Worm (Caenorhabditis elegans) whole organism, L4/young adult: ENCODE results near the gene pen-2.

Experiments used
- W03F9.2 ChIP-seq: fragments of 150-350 bp; optimal IDR thresholded peaks from 2 replicates; lab custom pipeline; 2014; ENCODE audit warnings: missing biosample characterization, missing genetic modification characterization
- dao-5 ChIP-seq: sonication (generic microtip); optimal IDR thresholded peaks from 2 replicates; lab custom pipeline; 2016; ENCODE audit warnings: missing genotype, missing genetic modification characterization, moderate library complexity, missing compliant biosample characterization
- him-1 ChIP-seq: sonication (generic microtip); optimal IDR thresholded peaks from 2 replicates; lab custom pipeline; 2016; ENCODE audit warnings: missing genotype, missing genetic modification reagents, missing genetic modification characterization, missing compliant biosample characterization

- TF ChIP-seq W03F9.2 (tag; lab: Kevin White, UChicago) = no peak
- TF ChIP-seq him-1 = peak; percentile 71
- TF ChIP-seq dao-5 (tag; lab: Kevin White, UChicago) = no peak
These were observed 28.1 kb downstream of the pen-2 start for ce11 chrIII:11371236-11371635.
